Worm (Caenorhabditis elegans): Measurements from ENCODE around the gene lgg-2.

Gene lgg-2

ce11 chrIV:10935853-10936491 lies at the start of gene lgg-2 (continued):
- TF ChIP-seq rec-8 (tag; optimal IDR thresholded peaks at IDR 0.05) (no peak), F49E8.2 (tag; optimal IDR thresholded peaks at IDR 0.05; ENCODE audit: insufficient read depth) (no peak), bed-1 (GFP tag; IDR thresholded peaks at IDR 0.05) (no peak), F23B12.7 (tag; optimal IDR thresholded peaks at IDR 0.05; ENCODE audit: insufficient read depth) (no peak), sptf-2 (GFP tag; optimal IDR thresholded peaks at IDR 0.05) (no peak), mcd-1 (GFP tag; IDR thresholded peaks at IDR 0.05) (peak; percentile 80), F57C9.4 (tag; optimal IDR thresholded peaks at IDR 0.05) (no peak), ekl-4 (GFP tag; IDR thresholded peaks at IDR 0.05) (peak; percentile 90), aptf-3 (GFP tag; IDR thresholded peaks at IDR 0.05) (no peak), lag-1 (GFP tag; IDR thresholded peaks at IDR 0.05) (no peak), xnd-1 (tag; optimal IDR thresholded peaks at IDR 0.05) (no peak), C06A6.2 (GFP tag; conservative IDR thresholded peaks at IDR 0.05) (peak; percentile 90), Y56A3A.18 (GFP tag; IDR thresholded peaks at IDR 0.05) (peak; percentile 42; the same call in 1 of the 2 replicates), rcor-1 (GFP tag; IDR thresholded peaks at IDR 0.05) (peak; percentile 70), B0019.2 (GFP tag; conservative IDR thresholded peaks at IDR 0.05) (no peak), lsl-1 (GFP tag; optimal IDR thresholded peaks at IDR 0.05) (no peak), nhr-90 (tag; optimal IDR thresholded peaks at IDR 0.05) (peak; percentile 61), F55B11.4 (tag; optimal IDR thresholded peaks at IDR 0.05; ENCODE audit: borderline replicate concordance, insufficient read depth) (no peak), ceh-27 (GFP tag; optimal IDR thresholded peaks at IDR 0.05) (peak; percentile 94), chd-7 (tag; optimal IDR thresholded peaks at IDR 0.05) (peak; percentile 95), sea-2 (GFP tag; IDR thresholded peaks at IDR 0.05) (no peak), somi-1 (GFP tag; optimal IDR thresholded peaks at IDR 0.05) (peak; percentile 95), ceh-40 (GFP tag; IDR thresholded peaks at IDR 0.05) (no peak), F39B2.1 (GFP tag; IDR thresholded peaks at IDR 0.05) (no peak), lir-1 (GFP tag; conservative IDR thresholded peaks at IDR 0.05) (0 out of 2 replicates have a peak, but pooled peaks have one; percentile 7), tbp1 (GFP tag; optimal IDR thresholded peaks at IDR 0.05) (peak; percentile 60), akir-1 (GFP tag; optimal IDR thresholded peaks at IDR 0.05) (no peak), madf-10 (tag; optimal IDR thresholded peaks at IDR 0.05) (peak; percentile 85), cebp-2 (GFP tag; IDR thresholded peaks at IDR 0.05) (no peak), madf-8 (GFP tag; conservative IDR thresholded peaks at IDR 0.05) (no peak), C17E4.6 (GFP tag; IDR thresholded peaks at IDR 0.05) (0 out of 2 replicates have a peak, but pooled peaks have one; percentile 8), gei-17 (GFP tag; optimal IDR thresholded peaks at IDR 0.05) (peak; percentile 67), die-1 (tag; optimal IDR thresholded peaks at IDR 0.05) (peak; percentile 21), ZK185.1 (tag; optimal IDR thresholded peaks at IDR 0.05; ENCODE audit: poor library complexity, severe bottlenecking) (peak; percentile 69), lin-54 (GFP tag; optimal IDR thresholded peaks at IDR 0.05) (peak; percentile 81), aptf-2 (GFP tag; conservative IDR thresholded peaks at IDR 0.05) (no peak), hsf-1 (GFP tag; IDR thresholded peaks at IDR 0.05) (no peak), bed-2 (GFP tag; IDR thresholded peaks at IDR 0.05) (no peak), snpc-1.3 (tag; optimal IDR thresholded peaks at IDR 0.05; ENCODE audit: insufficient read depth) (no peak), zfh-2 (GFP tag; conservative IDR thresholded peaks at IDR 0.05) (peak; percentile 75), hrde-1 (tag; optimal IDR thresholded peaks at IDR 0.05; ENCODE audit: borderline replicate concordance) (no peak), nfya-2 (GFP tag; IDR thresholded peaks at IDR 0.05) (no peak), T07F8.4 (tag; optimal IDR thresholded peaks at IDR 0.05) (no peak), F57A8.1 (GFP tag; optimal IDR thresholded peaks at IDR 0.05) (no peak), let-607 (tag; optimal IDR thresholded peaks at IDR 0.05) (peak; percentile 69 to 87), K11D2.4 (GFP tag; IDR thresholded peaks at IDR 0.05) (peak; percentile 91)

All from whole organism, young adult.